Worm (Caenorhabditis elegans) whole organism, L3 larva: ENCODE measurements around the gene djr-1.1.
"Not testable (repeated sequence)": the region's sequence is repeated elsewhere in the genome, so short reads cannot be mapped to it uniquely, and the experiment has no call there.

Experiments
- ZK546.5 ChIP-seq: sonication (generic microtip); optimal IDR thresholded peaks from 2 replicates; lab custom pipeline; 2017; ENCODE audit warnings: missing biosample characterization, missing genetic modification characterization
- ceh-82 ChIP-seq: fragments of 150-350 bp; optimal IDR thresholded peaks from 2 replicates; lab custom pipeline; 2014; ENCODE audit warnings: missing biosample characterization, missing genetic modification characterization
- elt-2 ChIP-seq: sonication (generic microtip); optimal IDR thresholded peaks from 2 replicates; lab custom pipeline; 2016; ENCODE audit warnings: missing genetic modification reagents, mild to moderate bottlenecking, missing genetic modification characterization, missing compliant biosample characterization
- elt-3 ChIP-seq, 3 experiments: fragments of 150-350 bp in 1 of 3; sonication (generic microtip) in 2 of 3; optimal IDR thresholded peaks; 2 replicates in 2 of 3; 4 replicates in 1 of 3; lab custom pipeline; 2014 to 2017; ENCODE audit warnings: missing biosample characterization in 3 of 3, missing genetic modification characterization in 3 of 3
- mdl-1 ChIP-seq: fragments of 150-350 bp; optimal IDR thresholded peaks from 2 replicates; lab custom pipeline; 2014; ENCODE audit warnings: missing biosample characterization, missing genetic modification characterization
- nhr-12 ChIP-seq: fragments of 150-350 bp; optimal IDR thresholded peaks from 2 replicates; lab custom pipeline; 2014; ENCODE audit warnings: missing biosample characterization, missing genetic modification characterization
- nhr-237 ChIP-seq: fragments of 150-350 bp; optimal IDR thresholded peaks from 2 replicates; lab custom pipeline; 2014; ENCODE audit warnings: missing biosample characterization, missing genetic modification characterization
- nhr-76 ChIP-seq: fragments of 150-350 bp; sonication (generic microtip); optimal IDR thresholded peaks from 5 replicates; lab custom pipeline; 2014; ENCODE audit warnings: missing biosample characterization, missing genetic modification characterization

DNA sequence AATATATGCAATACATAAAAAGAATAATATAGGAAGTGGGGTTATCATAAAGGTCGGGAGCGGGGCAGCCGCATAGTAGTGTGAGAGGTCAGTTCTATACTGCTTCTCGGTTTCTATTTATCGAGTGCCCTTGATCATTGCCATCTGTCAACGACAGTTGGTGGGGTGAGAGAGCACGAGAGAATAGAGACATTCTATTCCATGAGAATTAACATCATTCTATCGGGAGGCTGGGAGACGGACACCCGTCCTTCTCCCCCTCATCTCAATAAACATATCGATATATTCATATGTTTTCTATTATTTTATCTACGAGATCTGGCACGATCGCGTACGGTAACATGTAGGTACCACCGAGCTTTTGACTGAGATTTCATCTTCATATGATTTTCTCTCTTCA, 21.7 kb downstream of the djr-1.1 start, which contains the start of gene mps-2:
- not testable (repeated sequence) for TF ChIP-seq elt-2 (tag; lab: Kevin White, UChicago); nhr-12 (tag; lab: Kevin White, UChicago); nhr-237 (tag; lab: Kevin White, UChicago); mdl-1 (tag; lab: Kevin White, UChicago); ZK546.5 (tag; lab: Kevin White, UChicago); ceh-82; nhr-76; elt-3 (tag; optimal IDR thresholded peaks at IDR 0.05; lab: Kevin White, UChicago)
